Worm (Caenorhabditis elegans) whole organism, L4 larva: ENCODE measurements around the gene Y32G9A.12.

Experiments
- F10B5.3 ChIP-seq: sonication (generic microtip); optimal IDR thresholded peaks from 2 replicates; lab custom pipeline; 2016; ENCODE audit warnings: mild to moderate bottlenecking, missing genetic modification characterization, missing compliant biosample characterization
- F37D6.2 ChIP-seq: sonication (generic microtip); optimal IDR thresholded peaks from 2 replicates; lab custom pipeline; 2016; ENCODE audit warnings: mild to moderate bottlenecking, missing genetic modification characterization, missing compliant biosample characterization
- F44E2.7 ChIP-seq: fragments of 200-800 bp; sonication (Bioruptor generic); IDR thresholded peaks from 2 replicates; pipeline ENCODE4 v2.1.2; 2022; ENCODE audit warnings: missing genetic modification characterization, missing compliant biosample characterization
- F49E8.2 ChIP-seq: sonication (generic microtip); optimal IDR thresholded peaks from 2 replicates; lab custom pipeline; 2016; ENCODE audit warnings: missing compliant biosample characterization, mild to moderate bottlenecking, missing genetic modification characterization, borderline replicate concordance
- ZK337.2 ChIP-seq: fragments of 200-800 bp; sonication (Bioruptor generic); IDR thresholded peaks from 2 replicates; pipeline ENCODE4 v1.3.6; 2022; ENCODE audit warnings: missing genetic modification reagents, missing genetic modification characterization, missing compliant biosample characterization
- aha-1 ChIP-seq: fragments of 150-350 bp; peaks from one replicate; lab custom pipeline; 2014; ENCODE audit warnings: missing biosample characterization, missing genetic modification characterization
- aly-2 ChIP-seq: sonication (generic microtip); optimal IDR thresholded peaks from 2 replicates; lab custom pipeline; 2018; ENCODE audit warnings: missing biosample characterization, missing genetic modification characterization
- ceh-20 ChIP-seq: fragments of 200-800 bp; sonication (Bioruptor generic); IDR thresholded peaks from 2 replicates; pipeline ENCODE4 v1.3.6; 2022; ENCODE audit warnings: missing genetic modification reagents, missing genetic modification characterization, missing compliant biosample characterization
- ceh-32 ChIP-seq: sonication (generic microtip); optimal IDR thresholded peaks from 2 replicates; lab custom pipeline; 2016; ENCODE audit warnings: mild to moderate bottlenecking, missing genetic modification characterization, missing compliant biosample characterization; ENCODE audit not compliant: poor library complexity
- ceh-62 ChIP-seq: sonication (generic microtip); optimal IDR thresholded peaks from 2 replicates; lab custom pipeline; 2017; ENCODE audit warnings: missing biosample characterization, missing genetic modification characterization
- ces-1 ChIP-seq: fragments of 150-350 bp; sonication (generic microtip); optimal IDR thresholded peaks from 4 replicates; lab custom pipeline; 2014; ENCODE audit warnings: missing biosample characterization, missing genetic modification reagents, missing genetic modification characterization
- ctbp-1 ChIP-seq: fragments of 200-800 bp; sonication (Bioruptor generic); IDR thresholded peaks from 2 replicates; pipeline ENCODE4 v1.3.6; 2022; ENCODE audit warnings: missing genetic modification reagents, missing genetic modification characterization, missing compliant biosample characterization
- daf-12 ChIP-seq: fragments of 150-350 bp; optimal IDR thresholded peaks from 2 replicates; lab custom pipeline; 2014; ENCODE audit warnings: missing biosample characterization, missing genetic modification reagents, missing genetic modification characterization
- daf-19 ChIP-seq: fragments of 200-800 bp; sonication (Bioruptor generic); conservative IDR thresholded peaks from 2 replicates; pipeline ENCODE4 v1.3.6; 2022; ENCODE audit warnings: missing genetic modification characterization, missing compliant biosample characterization
- dmd-8 ChIP-seq: fragments of 200-800 bp; sonication (Bioruptor generic); IDR thresholded peaks from 2 replicates; pipeline ENCODE4 v1.3.6; 2022; ENCODE audit warnings: missing genetic modification characterization, missing compliant biosample characterization
- dpl-1 ChIP-seq: fragments of 150-350 bp; optimal IDR thresholded peaks from 2 replicates; lab custom pipeline; 2014; ENCODE audit warnings: missing biosample characterization, missing genetic modification reagents, missing genetic modification characterization
- fkh-10 ChIP-seq: fragments of 150-350 bp; optimal IDR thresholded peaks from 2 replicates; lab custom pipeline; 2014; ENCODE audit warnings: missing biosample characterization, missing genetic modification reagents, missing genetic modification characterization
- hif-1 ChIP-seq, 2 experiments: sonication (generic microtip); optimal IDR thresholded peaks; 2 replicates each; lab custom pipeline; 2016 to 2017; ENCODE audit warnings: missing compliant biosample characterization in 2 of 2, missing genetic modification characterization in 2 of 2, missing genetic modification reagents in 2 of 2, missing genotype in 2 of 2, mild to moderate bottlenecking in 1 of 2
- hmg-1.1 ChIP-seq: fragments of 200-800 bp; sonication (Bioruptor generic); IDR thresholded peaks from 2 replicates; pipeline ENCODE4 v1.3.6; 2022; ENCODE audit warnings: missing genetic modification reagents, missing genetic modification characterization, missing compliant biosample characterization
- lin-1 ChIP-seq: fragments of 200-800 bp; sonication (Bioruptor generic); IDR thresholded peaks from 2 replicates; pipeline ENCODE4 v1.3.6; 2022; ENCODE audit warnings: missing genetic modification reagents, missing genetic modification characterization, missing compliant biosample characterization
- lsy-2 ChIP-seq, 2 experiments: fragments of 150-350 bp in 1 of 2; sonication (generic microtip) in 1 of 2; optimal IDR thresholded peaks; 2 replicates each; lab custom pipeline; 2014 to 2017; ENCODE audit warnings: missing biosample characterization in 2 of 2, missing genetic modification characterization in 2 of 2
- mes-2 ChIP-seq: sonication (generic microtip); optimal IDR thresholded peaks from 2 replicates; lab custom pipeline; 2016; ENCODE audit warnings: missing genotype, mild to moderate bottlenecking, missing genetic modification characterization, missing compliant biosample characterization; ENCODE audit not compliant: poor library complexity, severe bottlenecking
- nhr-10 ChIP-seq: fragments of 150-350 bp; optimal IDR thresholded peaks from 2 replicates; lab custom pipeline; 2014; ENCODE audit warnings: missing biosample characterization, missing genetic modification characterization
- nhr-11 ChIP-seq: fragments of 150-350 bp; optimal IDR thresholded peaks from 2 replicates; lab custom pipeline; 2014; ENCODE audit warnings: missing biosample characterization, missing genetic modification characterization
- nhr-25 ChIP-seq: sonication (generic microtip); optimal IDR thresholded peaks from 2 replicates; lab custom pipeline; 2017; ENCODE audit warnings: missing genetic modification characterization, mild to moderate bottlenecking, missing compliant biosample characterization, antibody characterized with exemption, moderate library complexity, borderline replicate concordance; ENCODE audit not compliant: insufficient read depth
- nhr-28 ChIP-seq: fragments of 150-350 bp; optimal IDR thresholded peaks from 2 replicates; lab custom pipeline; 2014; ENCODE audit warnings: missing biosample characterization, missing genetic modification characterization
- nhr-41 ChIP-seq: fragments of 200-800 bp; sonication (Bioruptor generic); IDR thresholded peaks from 2 replicates; pipeline ENCODE4 v1.3.6; 2022; ENCODE audit warnings: missing genetic modification reagents, missing genetic modification characterization, missing compliant biosample characterization
- nhr-42 ChIP-seq: fragments of 200-800 bp; sonication (Bioruptor generic); IDR thresholded peaks from 2 replicates; pipeline ENCODE4 v1.3.6; 2022; ENCODE audit warnings: missing genetic modification characterization, missing compliant biosample characterization
- nhr-6 ChIP-seq: fragments of 150-350 bp; optimal IDR thresholded peaks from 2 replicates; lab custom pipeline; 2014; ENCODE audit warnings: missing biosample characterization, missing genetic modification characterization
- nhr-76 ChIP-seq: fragments of 150-350 bp; optimal IDR thresholded peaks from 2 replicates; lab custom pipeline; 2014; ENCODE audit warnings: missing biosample characterization, missing genetic modification characterization
- php-3 ChIP-seq: fragments of 200-800 bp; sonication (Bioruptor generic); IDR thresholded peaks from 2 replicates; pipeline ENCODE4 v1.3.6; 2022; ENCODE audit warnings: missing genetic modification reagents, missing genetic modification characterization, missing compliant biosample characterization
- sdz-12 ChIP-seq: fragments of 200-800 bp; sonication (Bioruptor generic); optimal IDR thresholded peaks from 2 replicates; lab custom pipeline; 2018; ENCODE audit warnings: mild to moderate bottlenecking, missing genetic modification characterization, missing compliant biosample characterization
- set-16 ChIP-seq: fragments of 200-800 bp; sonication (Bioruptor generic); IDR thresholded peaks from 2 replicates; pipeline ENCODE4 v1.3.6; 2022; ENCODE audit warnings: missing genetic modification reagents, missing genetic modification characterization, missing compliant biosample characterization
- spr-1 ChIP-seq: sonication (generic microtip); optimal IDR thresholded peaks from 2 replicates; lab custom pipeline; 2016; ENCODE audit warnings: mild to moderate bottlenecking, missing genetic modification characterization, missing compliant biosample characterization
- spr-3 ChIP-seq: fragments of 200-800 bp; sonication (Bioruptor generic); optimal IDR thresholded peaks from 2 replicates; lab custom pipeline; 2018; ENCODE audit warnings: mild to moderate bottlenecking, missing genetic modification characterization, missing compliant biosample characterization
- unc-62 ChIP-seq, 3 experiments: fragments of 150-350 bp in 1 of 3; sonication (generic microtip); optimal IDR thresholded peaks in 2 of 3; peaks in 1 of 3; 1 replicate in 1 of 3; 2 replicates in 2 of 3; lab custom pipeline; 2014 to 2017; ENCODE audit warnings: missing biosample characterization in 3 of 3, missing genetic modification characterization in 3 of 3, missing genetic modification reagents in 3 of 3, missing genotype in 1 of 3
- vab-7 ChIP-seq: fragments of 200-800 bp; sonication (Bioruptor generic); IDR thresholded peaks from 2 replicates; pipeline ENCODE4 v1.3.6; 2022; ENCODE audit warnings: missing genetic modification reagents, missing genetic modification characterization, missing compliant biosample characterization
- zfp-2 ChIP-seq: sonication (generic microtip); optimal IDR thresholded peaks from 2 replicates; lab custom pipeline; 2016; ENCODE audit warnings: mild to moderate bottlenecking, missing genetic modification characterization, missing compliant biosample characterization
- ztf-7 ChIP-seq: fragments of 150-350 bp; optimal IDR thresholded peaks from 2 replicates; lab custom pipeline; 2014; ENCODE audit warnings: missing biosample characterization, missing genetic modification characterization

The Y32G9A.12 gene

DNA sequence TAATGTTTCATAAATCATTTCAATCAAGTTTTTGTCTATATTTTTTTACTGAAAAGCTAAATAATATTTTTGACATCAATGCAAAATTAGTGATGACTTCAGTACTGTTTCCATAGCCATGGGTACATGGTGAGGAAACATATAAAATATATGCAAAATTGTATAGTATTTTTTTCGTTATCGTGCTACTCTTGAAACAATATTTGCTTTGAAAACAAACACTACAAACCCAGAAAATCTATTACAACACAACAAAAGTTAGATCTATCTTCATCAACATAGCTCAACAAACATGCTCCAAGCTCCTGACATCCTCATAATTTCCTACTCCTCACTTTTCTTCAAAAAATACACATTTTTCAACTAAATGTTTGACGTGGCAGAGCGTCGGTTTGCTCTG lies 11.5 kb downstream of the Y32G9A.12 start, which contains the start of gene srp-3:
Gene srp-3, plus strand, starts transcription at position 301 of the 400 bp plus-strand sequence.
- TF ChIP-seq aha-1 (tag; lab: Kevin White, UChicago) (peak; percentile 13), fkh-10 (GFP tag; lab: Kevin White, UChicago) (no peak), ces-1 (GFP tag; lab: Kevin White, UChicago) (no peak), lsy-2 (tag; optimal IDR thresholded peaks at IDR 0.05; lab: Kevin White, UChicago) (no peak), hmg-1.1 (GFP tag; lab: Robert Waterston, UW) (no peak), F10B5.3 (tag; lab: Kevin White, UChicago) (no peak), nhr-76 (tag; lab: Kevin White, UChicago) (no peak), ZK337.2 (GFP tag; lab: Robert Waterston, UW) (no peak)
- TF ChIP-seq, all 104 proteins: peak for 1

DNA sequence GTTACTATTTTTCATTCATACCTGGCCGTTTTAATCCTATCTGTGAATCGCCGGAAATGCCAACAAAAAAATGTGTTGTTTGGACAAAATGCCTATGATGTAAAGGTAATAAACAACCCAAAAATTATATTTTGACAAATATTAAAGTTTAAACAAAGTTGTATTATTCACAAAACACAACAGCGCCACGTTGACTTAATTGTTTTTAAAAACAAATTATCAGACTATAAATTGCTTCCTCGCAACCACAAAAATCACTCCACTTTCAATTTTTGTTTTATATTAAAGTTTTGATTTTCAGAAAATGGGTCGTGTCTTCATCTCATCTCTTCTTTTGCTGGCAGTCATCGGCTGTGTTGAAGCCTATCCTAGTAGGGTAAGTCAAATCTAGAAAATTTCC lies 12.7 kb downstream of the Y32G9A.12 start, which contains the start of gene Y32G9A.5:
Gene Y32G9A.5, plus strand, starts transcription at position 301 of the 400 bp plus-strand sequence.
- TF ChIP-seq dmd-8 (GFP tag; lab: Robert Waterston, UW) (no peak), ceh-20 (GFP tag; lab: Robert Waterston, UW) (no peak), nhr-41 (GFP tag; lab: Robert Waterston, UW) (no peak), ceh-62 (tag; lab: Kevin White, UChicago) (no peak)

DNA sequence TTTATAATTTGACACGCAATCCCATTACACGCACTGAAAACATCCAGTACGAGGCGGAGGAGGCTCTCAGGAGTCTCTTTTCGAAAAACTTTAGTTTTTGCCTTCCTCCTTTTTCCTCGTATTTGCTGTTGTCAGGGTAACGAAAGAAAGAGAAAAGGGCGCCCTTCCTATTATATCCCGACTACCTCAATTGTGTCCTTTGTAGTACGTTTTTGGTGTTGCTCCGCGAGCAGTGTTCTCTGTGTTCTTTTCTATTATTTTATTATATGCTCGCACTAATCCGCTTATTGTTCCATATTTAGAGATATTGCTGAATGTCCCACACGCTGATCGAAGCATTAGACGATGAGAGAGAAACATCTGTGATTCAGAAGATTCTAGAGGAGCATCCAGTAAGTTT lies 24.5 kb downstream of the Y32G9A.12 start, which contains the start of gene nphp-2:
Gene nphp-2, plus strand, starts transcription at position 301 of the 400 bp plus-strand sequence.
- TF ChIP-seq nhr-10 (tag; lab: Kevin White, UChicago), result no peak
- no peak for TF ChIP-seq ctbp-1 (GFP tag; lab: Robert Waterston, UW)
- TF ChIP-seq F44E2.7 (GFP tag; lab: Robert Waterston, UW), result no peak
- no peak for TF ChIP-seq daf-12 (tag; lab: Kevin White, UChicago)
- no peak for TF ChIP-seq php-3 (GFP tag; lab: Robert Waterston, UW)
- TF ChIP-seq sdz-12 (GFP tag; lab: Kevin White, UChicago), result no peak
- no peak for TF ChIP-seq set-16 (GFP tag; lab: Robert Waterston, UW)

DNA sequence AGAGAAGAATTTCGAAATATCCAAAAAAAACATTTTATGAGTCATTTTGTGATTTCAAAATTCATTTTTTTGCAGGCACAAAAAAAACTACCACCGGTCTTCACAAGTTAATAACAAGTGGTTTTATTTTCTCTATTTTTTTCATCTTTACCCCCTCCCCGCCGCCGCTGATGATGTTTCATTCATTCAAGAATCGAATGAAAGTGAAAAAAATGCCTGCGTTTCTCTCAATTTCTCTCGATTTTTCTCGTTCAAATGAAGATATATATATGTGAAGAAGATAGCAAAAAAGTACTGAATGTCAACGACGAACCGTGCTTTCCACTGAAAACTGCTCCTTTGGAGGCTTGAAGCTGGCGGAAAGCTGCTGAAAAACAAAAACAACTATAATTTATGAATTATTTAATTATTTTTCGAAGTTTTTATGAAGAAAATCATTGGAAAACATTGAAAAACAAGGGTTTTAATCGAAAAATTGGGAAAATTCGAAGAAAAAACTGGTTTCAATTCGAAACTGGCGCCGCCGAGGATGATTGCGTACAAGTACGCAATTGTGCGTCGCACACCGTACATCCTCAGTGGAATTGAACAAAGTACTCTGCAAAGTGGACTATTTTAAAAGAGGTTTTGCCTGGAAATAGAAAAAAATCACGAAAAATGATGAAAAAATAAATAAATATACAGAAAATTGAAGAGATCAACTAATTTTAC lies 27.3 kb downstream of the Y32G9A.12 start, which contains the start of gene zig-11:
Gene zig-11, minus strand, starts transcription at position 373 of the 711 bp plus-strand sequence.
- TF ChIP-seq lsy-2 (tag; optimal IDR thresholded peaks at IDR 0.05; lab: Kevin White, UChicago) (peak in 1 of 2 experiments; percentile 84), aly-2 (tag; lab: Kevin White, UChicago) (no peak), F10B5.3 (tag; lab: Kevin White, UChicago) (no peak), dpl-1 (GFP tag; lab: Kevin White, UChicago) (peak; percentile 73), aha-1 (tag; lab: Kevin White, UChicago) (peak; percentile 72), vab-7 (GFP tag; lab: Robert Waterston, UW) (no peak), F49E8.2 (tag; lab: Kevin White, UChicago) (no peak), ceh-32 (tag; lab: Kevin White, UChicago) (no peak), spr-3 (GFP tag; lab: Kevin White, UChicago) (no peak), mes-2 (tag; lab: Kevin White, UChicago) (peak; percentile 25), daf-12 (tag; lab: Kevin White, UChicago) (no peak), zfp-2 (tag; lab: Kevin White, UChicago) (no peak), nhr-76 (tag; lab: Kevin White, UChicago) (no peak), ctbp-1 (GFP tag; lab: Robert Waterston, UW) (no peak), nhr-6 (tag; lab: Kevin White, UChicago) (peak; percentile 46), lin-1 (GFP tag; lab: Robert Waterston, UW) (no peak), nhr-28 (peak; percentile 9)

- TF ChIP-seq nhr-42, result no peak
- TF ChIP-seq daf-19 (GFP tag; lab: Robert Waterston, UW), result no peak
- TF ChIP-seq unc-62 (GFP tag; optimal IDR thresholded peaks at IDR 0.05 in 1 of 2; lab: Kevin White, UChicago), result peak in 1 of 2 experiments; percentile 66
- no peak for TF ChIP-seq unc-62 (tag; optimal IDR thresholded peaks at IDR 0.05; lab: Kevin White, UChicago)
- TF ChIP-seq ZK337.2 (GFP tag; lab: Robert Waterston, UW), result no peak
- no peak for TF ChIP-seq nhr-25 (tag; lab: Kevin White, UChicago)
- TF ChIP-seq aha-1 (tag; lab: Kevin White, UChicago), result peak; percentile 32
- no peak for TF ChIP-seq nhr-11
- TF ChIP-seq dpl-1 (GFP tag; lab: Kevin White, UChicago), result no peak
- TF ChIP-seq nhr-28, result no peak
- TF ChIP-seq hmg-1.1 (GFP tag; lab: Robert Waterston, UW), result no peak
- TF ChIP-seq ztf-7 (tag; lab: Kevin White, UChicago), result no peak
- peak in 1 of 2 experiments; percentile 6 for TF ChIP-seq lsy-2 (tag; optimal IDR thresholded peaks at IDR 0.05; lab: Kevin White, UChicago)
- TF ChIP-seq F37D6.2, result no peak
- TF ChIP-seq hif-1 (tag; optimal IDR thresholded peaks at IDR 0.05; lab: Kevin White, UChicago), result no peak
- no peak for TF ChIP-seq spr-1 (tag; lab: Kevin White, UChicago)
- no peak for TF ChIP-seq set-16 (GFP tag; lab: Robert Waterston, UW)
Measured at ce11 chrV:1889996-1890395, 30.0 kb downstream of the Y32G9A.12 start.
